Fruit fly (Drosophila melanogaster) whole organism, prepupa: ENCODE data around the gene CG34300.

ENCODE experiments used
- Blimp-1 ChIP-seq: fragments of 200-800 bp; sonication (Bioruptor generic); optimal IDR thresholded peaks from 3 replicates; lab custom pipeline; 2017; ENCODE audit warnings: missing biosample characterization, missing genetic modification characterization, mild to moderate bottlenecking, moderate library complexity, missing genetic modification reagents
- CG10631 ChIP-seq: fragments of 200-800 bp; sonication (Bioruptor generic); optimal IDR thresholded peaks from 2 replicates; lab custom pipeline; 2016; ENCODE audit warnings: missing biosample characterization, missing genetic modification characterization
- CG11294 ChIP-seq: fragments of 200-800 bp; sonication (Bioruptor generic); IDR thresholded peaks from 2 replicates; pipeline ENCODE4 v1.3.6; 2022; ENCODE audit warnings: missing biosample characterization, missing genetic modification characterization
- CG11762 ChIP-seq: fragments of 200-800 bp; sonication (Bioruptor generic); optimal IDR thresholded peaks from 3 replicates; lab custom pipeline; 2016; ENCODE audit warnings: missing biosample characterization, missing genetic modification characterization; ENCODE audit not compliant: insufficient read depth
- CG11902 ChIP-seq: fragments of 200-800 bp; sonication (Bioruptor generic); optimal IDR thresholded peaks from 3 replicates; lab custom pipeline; 2016; ENCODE audit warnings: missing biosample characterization, missing genetic modification characterization
- CG15336 ChIP-seq: fragments of 200-800 bp; sonication (Bioruptor generic); IDR thresholded peaks from 2 replicates; pipeline ENCODE4 v1.3.6; 2022; ENCODE audit warnings: missing biosample characterization, missing genetic modification characterization
- CG1621 ChIP-seq: fragments of 200-800 bp; sonication (Bioruptor generic); optimal IDR thresholded peaks from 3 replicates; lab custom pipeline; 2018; ENCODE audit warnings: missing biosample characterization, mild to moderate bottlenecking, missing genetic modification characterization
- CG16779 ChIP-seq: fragments of 200-800 bp; sonication (Bioruptor generic); optimal IDR thresholded peaks from 3 replicates; lab custom pipeline; 2017; ENCODE audit warnings: missing biosample characterization, mild to moderate bottlenecking, missing genetic modification characterization
- CG31627 ChIP-seq: fragments of 200-800 bp; sonication (Bioruptor generic); optimal IDR thresholded peaks from 3 replicates; lab custom pipeline; 2016; ENCODE audit warnings: missing biosample characterization, missing genetic modification characterization
- CG32006 ChIP-seq: fragments of 200-800 bp; sonication (Bioruptor generic); optimal IDR thresholded peaks from 3 replicates; lab custom pipeline; 2017; ENCODE audit warnings: missing biosample characterization, mild to moderate bottlenecking, missing genetic modification characterization
- CG34406 ChIP-seq: fragments of 200-800 bp; sonication (Bioruptor generic); optimal IDR thresholded peaks from 3 replicates; lab custom pipeline; 2016; ENCODE audit warnings: missing biosample characterization, missing genetic modification characterization
- CG6163 ChIP-seq: fragments of 200-800 bp; sonication (Bioruptor generic); IDR thresholded peaks from 3 replicates; pipeline ENCODE4 v1.3.6; 2022; ENCODE audit warnings: missing biosample characterization, missing genetic modification characterization
- CG6276 ChIP-seq: fragments of 200-800 bp; sonication (Bioruptor generic); optimal IDR thresholded peaks from 2 replicates; lab custom pipeline; 2017; ENCODE audit warnings: missing biosample characterization, mild to moderate bottlenecking, missing genetic modification characterization
- CG6808 ChIP-seq: fragments of 200-800 bp; sonication (Bioruptor generic); optimal IDR thresholded peaks from 3 replicates; lab custom pipeline; 2017; ENCODE audit warnings: missing biosample characterization, missing genetic modification characterization, mild to moderate bottlenecking, moderate library complexity, missing genetic modification reagents
- CG6854 ChIP-seq: fragments of 200-800 bp; sonication (Bioruptor generic); optimal IDR thresholded peaks from 2 replicates; lab custom pipeline; 2017; ENCODE audit warnings: missing biosample characterization, mild to moderate bottlenecking, missing genetic modification characterization
- CG7368 ChIP-seq: fragments of 200-800 bp; sonication (Bioruptor generic); optimal IDR thresholded peaks from 3 replicates; lab custom pipeline; 2016; ENCODE audit warnings: missing biosample characterization, missing genetic modification characterization
- CG8119 ChIP-seq: fragments of 200-800 bp; sonication (Bioruptor generic); IDR thresholded peaks from 3 replicates; pipeline ENCODE4 v1.3.6; 2022; ENCODE audit warnings: missing biosample characterization, missing genetic modification characterization
- CG8632 ChIP-seq: fragments of 200-800 bp; sonication (Bioruptor generic); optimal IDR thresholded peaks from 3 replicates; lab custom pipeline; 2016; ENCODE audit warnings: missing biosample characterization, missing genetic modification characterization
- CG9139 ChIP-seq: fragments of 200-800 bp; sonication (Bioruptor generic); optimal IDR thresholded peaks from 3 replicates; lab custom pipeline; 2017; ENCODE audit warnings: missing biosample characterization, mild to moderate bottlenecking, missing genetic modification characterization
- Eip75B ChIP-seq: fragments of 200-800 bp; sonication (Bioruptor generic); optimal IDR thresholded peaks from 3 replicates; lab custom pipeline; 2016; ENCODE audit warnings: missing biosample characterization, missing genetic modification characterization
- Eip78C ChIP-seq: fragments of 200-800 bp; sonication (Bioruptor generic); peaks from one replicate; lab custom pipeline; 2016; ENCODE audit warnings: missing biosample characterization, missing genetic modification characterization
- Eip93F ChIP-seq: fragments of 200-800 bp; sonication (Bioruptor generic); optimal IDR thresholded peaks from 2 replicates; lab custom pipeline; 2016; ENCODE audit warnings: missing biosample characterization, mild to moderate bottlenecking, missing genetic modification characterization
- Ets96B ChIP-seq: fragments of 200-800 bp; optimal IDR thresholded peaks from 2 replicates; lab custom pipeline; 2019; ENCODE audit warnings: missing biosample characterization, mild to moderate bottlenecking, missing genetic modification characterization, moderate library complexity
- Hr38 ChIP-seq: sonication (Bioruptor generic); optimal IDR thresholded peaks from 2 replicates; lab custom pipeline; 2016; ENCODE audit warnings: missing biosample characterization, missing genetic modification characterization
- Hr39 ChIP-seq: fragments of 200-800 bp; sonication (Bioruptor generic); optimal IDR thresholded peaks from 2 replicates; lab custom pipeline; 2016; ENCODE audit warnings: missing biosample characterization, missing genetic modification characterization
- Hr4 ChIP-seq: fragments of 200-800 bp; sonication (Bioruptor generic); optimal IDR thresholded peaks from 3 replicates; lab custom pipeline; 2016; ENCODE audit warnings: missing biosample characterization, missing genetic modification characterization
- Met ChIP-seq: fragments of 200-800 bp; sonication (Bioruptor generic); optimal IDR thresholded peaks from 3 replicates; lab custom pipeline; 2016; ENCODE audit warnings: missing biosample characterization, missing genetic modification characterization
- OdsH ChIP-seq: fragments of 200-800 bp; sonication (Bioruptor generic); optimal IDR thresholded peaks from 3 replicates; lab custom pipeline; 2016; ENCODE audit warnings: missing biosample characterization, missing genetic modification characterization
- Smox ChIP-seq: fragments of 200-800 bp; sonication (Bioruptor generic); optimal IDR thresholded peaks from 3 replicates; lab custom pipeline; 2016; ENCODE audit warnings: missing biosample characterization, missing genetic modification characterization
- Sox102F ChIP-seq: fragments of 200-800 bp; sonication (Bioruptor generic); optimal IDR thresholded peaks from 2 replicates; lab custom pipeline; 2016; ENCODE audit warnings: missing biosample characterization, mild to moderate bottlenecking, missing genetic modification characterization
- Sox14 ChIP-seq: fragments of 200-800 bp; sonication (Bioruptor generic); optimal IDR thresholded peaks from 3 replicates; lab custom pipeline; 2016; ENCODE audit warnings: missing biosample characterization, missing genetic modification characterization
- Sox15 ChIP-seq: fragments of 200-800 bp; sonication (Bioruptor generic); optimal IDR thresholded peaks from 3 replicates; lab custom pipeline; 2016; ENCODE audit warnings: missing biosample characterization, missing genetic modification characterization
- achi ChIP-seq: fragments of 200-800 bp; sonication (Bioruptor generic); optimal IDR thresholded peaks from 3 replicates; lab custom pipeline; 2016; ENCODE audit warnings: missing biosample characterization, missing genetic modification characterization
- acj6 ChIP-seq: fragments of 200-800 bp; sonication (Bioruptor generic); optimal IDR thresholded peaks from 3 replicates; lab custom pipeline; 2016; ENCODE audit warnings: missing biosample characterization, missing genetic modification characterization
- dsx ChIP-seq: fragments of 200-800 bp; optimal IDR thresholded peaks from 3 replicates; lab custom pipeline; 2019; ENCODE audit warnings: missing biosample characterization, mild to moderate bottlenecking, missing genetic modification characterization, moderate library complexity; ENCODE audit not compliant: poor library complexity, severe bottlenecking
- eg ChIP-seq: fragments of 200-800 bp; sonication (Bioruptor generic); IDR thresholded peaks from 3 replicates; pipeline ENCODE4 v1.3.6; 2022; ENCODE audit warnings: missing biosample characterization, missing genetic modification characterization
- fd59A ChIP-seq: fragments of 200-800 bp; sonication (Bioruptor generic); optimal IDR thresholded peaks from 2 replicates; lab custom pipeline; 2017; ENCODE audit warnings: missing biosample characterization, mild to moderate bottlenecking, missing genetic modification characterization, missing genetic modification reagents
- fkh ChIP-seq: fragments of 200-800 bp; sonication (Bioruptor generic); optimal IDR thresholded peaks from 3 replicates; lab custom pipeline; 2017; ENCODE audit warnings: missing biosample characterization, mild to moderate bottlenecking, missing genetic modification characterization, moderate library complexity
- net ChIP-seq: fragments of 200-800 bp; sonication (Bioruptor generic); optimal IDR thresholded peaks from 3 replicates; lab custom pipeline; 2016; ENCODE audit warnings: missing biosample characterization, missing genetic modification characterization
- pdm3 ChIP-seq: fragments of 200-800 bp; sonication (Bioruptor generic); optimal IDR thresholded peaks from 3 replicates; lab custom pipeline; 2016; ENCODE audit warnings: missing biosample characterization, missing genetic modification characterization
- salr ChIP-seq, 2 experiments: fragments of 200-800 bp; sonication (Bioruptor generic); optimal IDR thresholded peaks; 3 replicates each; lab custom pipeline; 2016 to 2018; ENCODE audit warnings: missing biosample characterization in 2 of 2, missing genetic modification characterization in 2 of 2, mild to moderate bottlenecking in 1 of 2
- spab ChIP-seq: fragments of 200-800 bp; sonication (Bioruptor generic); optimal IDR thresholded peaks from 2 replicates; lab custom pipeline; 2017; ENCODE audit warnings: missing biosample characterization, mild to moderate bottlenecking, missing genetic modification characterization, missing genetic modification reagents
- ss ChIP-seq, 2 experiments: fragments of 200-800 bp; sonication (Bioruptor generic); optimal IDR thresholded peaks; 2 replicates in 1 of 2; 3 replicates in 1 of 2; lab custom pipeline; 2017 to 2018; ENCODE audit warnings: mild to moderate bottlenecking in 2 of 2, missing biosample characterization in 2 of 2, missing genetic modification characterization in 2 of 2, moderate library complexity in 1 of 2
- svp ChIP-seq: fragments of 200-800 bp; sonication (Bioruptor generic); peaks from one replicate; lab custom pipeline; 2016; ENCODE audit warnings: missing biosample characterization, missing genetic modification characterization
- topi ChIP-seq: fragments of 200-800 bp; sonication (Bioruptor generic); optimal IDR thresholded peaks from 3 replicates; lab custom pipeline; 2016; ENCODE audit warnings: missing biosample characterization, missing genetic modification characterization
- vri ChIP-seq: fragments of 200-800 bp; sonication (Bioruptor generic); optimal IDR thresholded peaks from 3 replicates; lab custom pipeline; 2016; ENCODE audit warnings: missing biosample characterization, mild to moderate bottlenecking, missing genetic modification characterization

CG34300 gene

DNA sequence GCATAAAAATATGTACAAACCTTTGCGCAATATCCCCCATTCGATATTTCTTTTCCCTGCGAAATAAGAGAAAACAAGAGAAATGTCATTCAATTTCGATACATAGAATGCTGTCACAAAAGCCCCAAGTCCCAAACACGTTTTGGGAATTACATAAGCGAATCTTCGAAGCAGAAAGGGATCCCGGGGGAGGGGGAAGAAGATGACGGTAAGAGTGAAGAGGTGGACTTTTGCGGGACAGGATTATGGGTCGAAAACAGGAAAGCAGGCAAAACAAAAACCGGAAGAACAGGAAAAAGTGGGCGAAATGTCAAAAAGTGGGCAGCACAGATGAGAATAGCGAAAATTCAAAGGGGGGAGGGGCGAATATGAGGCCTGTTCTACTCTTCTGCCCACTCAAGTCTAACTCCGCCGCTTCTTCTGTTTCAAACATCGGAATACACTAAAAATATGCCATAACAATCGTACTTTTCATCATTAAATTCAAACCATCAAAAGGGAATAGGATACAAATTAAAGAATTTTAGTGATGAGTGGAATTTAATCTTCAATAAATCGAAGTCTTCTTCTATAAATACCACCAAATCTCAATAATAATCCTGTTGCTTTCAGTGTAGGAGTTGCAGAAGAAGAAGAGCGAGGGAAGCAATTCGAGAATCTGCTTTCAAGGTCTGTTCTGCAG lies 34.1 kb downstream of the CG34300 start (continued):
- TF ChIP-seq Eip75B (GFP tag; lab: Kevin White, UChicago), result peak; percentile 98
- TF ChIP-seq CG11902 (GFP tag; lab: Kevin White, UChicago), result peak; percentile 87
- TF ChIP-seq Hr4 (GFP tag; lab: Kevin White, UChicago), result peak; percentile 82
- TF ChIP-seq salr (GFP tag; optimal IDR thresholded peaks at IDR 0.05; lab: Kevin White, UChicago), result peak; percentile 97 to 98
- TF ChIP-seq Hr38 (GFP tag; lab: Kevin White, UChicago), result no peak
- TF ChIP-seq CG31627 (GFP tag; lab: Kevin White, UChicago), result peak; percentile 97
- TF ChIP-seq Blimp-1, result no peak
- peak; percentile 98 for TF ChIP-seq Sox14
- TF ChIP-seq ss (GFP tag; optimal IDR thresholded peaks at IDR 0.05; lab: Kevin White, UChicago), result peak; percentile 93 to 94

DNA sequence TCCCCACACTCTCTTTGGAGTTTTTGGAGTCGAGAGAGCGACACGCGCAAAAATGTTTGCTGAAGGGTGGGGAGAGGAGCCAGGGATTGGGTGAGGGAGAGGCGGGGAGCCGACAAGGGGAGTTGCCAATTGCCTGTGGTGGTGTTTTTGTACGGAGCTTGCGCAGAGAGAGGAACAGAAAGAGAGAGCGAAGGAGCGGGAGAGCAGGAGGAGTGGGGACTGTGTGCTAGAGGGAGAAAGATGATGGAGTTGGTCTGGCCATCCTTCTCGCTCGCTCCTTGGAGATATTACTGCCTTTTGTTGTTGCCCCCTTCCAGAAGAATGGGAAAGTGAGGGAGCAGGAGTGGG lies 35.3 kb downstream of the CG34300 start:
- no peak for TF ChIP-seq Sox14
- no peak for TF ChIP-seq eg (GFP tag; lab: Robert Waterston, UW)
- TF ChIP-seq acj6 (GFP tag; lab: Kevin White, UChicago), result no peak
- TF ChIP-seq CG9139 (GFP tag; lab: Kevin White, UChicago), result no peak
- no peak for TF ChIP-seq CG1621
- TF ChIP-seq dsx (GFP tag; lab: Kevin White, UChicago), result peak; percentile 62
- TF ChIP-seq ss (GFP tag; optimal IDR thresholded peaks at IDR 0.05; lab: Kevin White, UChicago), result peak in 1 of 2 experiments; percentile 26
- TF ChIP-seq CG6276 (GFP tag; lab: Kevin White, UChicago), result no peak
- no peak for TF ChIP-seq CG15336 (GFP tag; lab: Robert Waterston, UW)
- no peak for TF ChIP-seq CG11762 (GFP tag; lab: Kevin White, UChicago)
- peak; percentile 100 for TF ChIP-seq Met (GFP tag; lab: Kevin White, UChicago)
- no peak for TF ChIP-seq CG32006 (GFP tag; lab: Kevin White, UChicago)
- no peak for TF ChIP-seq CG6854 (GFP tag; lab: Kevin White, UChicago)
- TF ChIP-seq achi (GFP tag; lab: Kevin White, UChicago), result peak; percentile 3
- no peak for TF ChIP-seq OdsH
- peak in 1 of 2 experiments; percentile 4 for TF ChIP-seq salr (GFP tag; optimal IDR thresholded peaks at IDR 0.05; lab: Kevin White, UChicago)
- no peak for TF ChIP-seq net (GFP tag; lab: Kevin White, UChicago)
- TF ChIP-seq Hr4 (GFP tag; lab: Kevin White, UChicago), result no peak
- TF ChIP-seq svp (GFP tag; lab: Kevin White, UChicago), result peak; percentile 20
- no peak for TF ChIP-seq Eip93F (GFP tag; lab: Kevin White, UChicago)
- peak; percentile 11 for TF ChIP-seq Smox
- TF ChIP-seq fd59A (GFP tag; lab: Kevin White, UChicago), result no peak
- TF ChIP-seq CG8119 (GFP tag; lab: Robert Waterston, UW), result no peak
- TF ChIP-seq CG16779 (tag; lab: Kevin White, UChicago), result no peak
- no peak for TF ChIP-seq Sox102F (GFP tag; lab: Kevin White, UChicago)
- peak; percentile 84 for TF ChIP-seq vri
- no peak for TF ChIP-seq Eip75B (GFP tag; lab: Kevin White, UChicago)
- TF ChIP-seq CG7368 (GFP tag; lab: Kevin White, UChicago), result peak; percentile 13
- TF ChIP-seq Sox15 (GFP tag; lab: Kevin White, UChicago), result no peak
- TF ChIP-seq Blimp-1, result peak; percentile 99
- TF ChIP-seq CG11294 (GFP tag; lab: Robert Waterston, UW), result no peak
- no peak for TF ChIP-seq CG34406 (GFP tag; lab: Kevin White, UChicago)
- TF ChIP-seq CG6163 (GFP tag; lab: Robert Waterston, UW), result no peak; the same call in 2 of the 3 replicates
- TF ChIP-seq pdm3 (GFP tag; lab: Kevin White, UChicago), result no peak
- no peak for TF ChIP-seq Hr39
- TF ChIP-seq CG8632 (GFP tag; lab: Kevin White, UChicago), result no peak
- no peak for TF ChIP-seq spab (GFP tag; lab: Kevin White, UChicago)
- TF ChIP-seq topi (GFP tag; lab: Kevin White, UChicago), result no peak
- peak; percentile 53 for TF ChIP-seq Eip78C (GFP tag; lab: Kevin White, UChicago)
- no peak for TF ChIP-seq fkh (GFP tag; lab: Kevin White, UChicago)
- no peak for TF ChIP-seq CG10631
- no peak for TF ChIP-seq Ets96B (tag; lab: Kevin White, UChicago)
- TF ChIP-seq CG6808 (GFP tag; lab: Kevin White, UChicago), result no peak
